Fruit fly (Drosophila melanogaster) whole organism, wandering third instar larva: ENCODE results near the gene sty.

Experiments
- Myc ChIP-seq: fragments of >200 bp; optimal IDR thresholded peaks from 2 replicates; lab custom pipeline; 2017
- Vsx2 ChIP-seq: fragments of 200-300, 225-300 bp; sonication (Bioruptor generic); optimal IDR thresholded peaks from 2 replicates; lab custom pipeline; 2018; ENCODE audit warnings: missing biosample characterization, missing genetic modification characterization; ENCODE audit not compliant: partially characterized antibody
- ey ChIP-seq: fragments of 200-800 bp; sonication (Bioruptor generic); optimal IDR thresholded peaks from 2 replicates; lab custom pipeline; 2016; ENCODE audit warnings: missing biosample characterization, missing genetic modification characterization
- h ChIP-seq: fragments of 200-800 bp; sonication (Bioruptor generic); optimal IDR thresholded peaks from 3 replicates; lab custom pipeline; 2016; ENCODE audit warnings: missing biosample characterization, mild to moderate bottlenecking, missing genetic modification characterization
- jim ChIP-seq: fragments of 175-275, 200-325 bp; sonication (Bioruptor generic); optimal IDR thresholded peaks from 2 replicates; lab custom pipeline; 2016; ENCODE audit warnings: missing biosample characterization, mild to moderate bottlenecking, missing genetic modification characterization
- tai ChIP-seq: sonication (Bioruptor generic); optimal IDR thresholded peaks from 2 replicates; lab custom pipeline; 2016; ENCODE audit warnings: missing biosample characterization, missing genetic modification characterization

Gene sty

DNA sequence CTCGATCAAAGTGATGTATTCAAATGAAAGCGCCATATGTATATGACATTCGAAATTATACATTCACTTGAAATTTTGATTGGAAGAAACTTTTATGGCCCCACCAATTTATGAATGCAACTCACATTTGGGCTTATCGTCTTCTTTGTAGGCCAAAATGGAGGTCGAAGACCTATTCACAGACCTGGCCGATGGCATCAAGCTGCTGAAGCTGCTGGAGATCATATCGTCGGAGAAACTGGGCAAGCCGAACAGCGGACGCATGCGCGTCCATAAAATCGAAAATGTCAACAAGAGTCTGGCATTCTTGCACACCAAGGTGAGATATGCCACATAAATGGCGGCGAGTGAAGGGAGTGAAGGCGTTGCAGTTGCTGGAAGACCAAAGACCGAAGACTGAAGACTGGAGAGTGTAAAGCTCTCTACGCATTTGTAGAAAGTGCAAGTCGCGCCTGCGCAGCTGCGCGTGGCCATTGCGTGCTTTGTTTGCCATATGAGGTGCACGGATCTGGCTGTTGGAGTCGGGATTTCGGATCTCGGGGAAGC lies 72.8 kb downstream of the sty start:
- TF ChIP-seq Vsx2 (no peak), Myc (lab: Kevin White, UChicago) (no peak), ey (GFP tag; lab: Kevin White, UChicago) (no peak), h (GFP tag; lab: Kevin White, UChicago) (no peak), tai (GFP tag; lab: Kevin White, UChicago) (no peak), jim (GFP tag; lab: Kevin White, UChicago) (no peak)
